Worm (Caenorhabditis elegans) whole organism, L4 larva: ENCODE data around the gene mrps-17.

Source experiments
- F10B5.3 ChIP-seq: sonication (generic microtip); optimal IDR thresholded peaks from 2 replicates; lab custom pipeline; 2016; ENCODE audit warnings: mild to moderate bottlenecking, missing genetic modification characterization, missing compliant biosample characterization
- F44E2.7 ChIP-seq: fragments of 200-800 bp; sonication (Bioruptor generic); IDR thresholded peaks from 2 replicates; pipeline ENCODE4 v2.1.2; 2022; ENCODE audit warnings: missing genetic modification characterization, missing compliant biosample characterization
- F49E8.2 ChIP-seq: sonication (generic microtip); optimal IDR thresholded peaks from 2 replicates; lab custom pipeline; 2016; ENCODE audit warnings: missing compliant biosample characterization, mild to moderate bottlenecking, missing genetic modification characterization, borderline replicate concordance
- T26A8.4 ChIP-seq: fragments of 200-800 bp; sonication (Bioruptor generic); IDR thresholded peaks from 2 replicates; pipeline ENCODE4 v1.3.6; 2022; ENCODE audit warnings: missing genetic modification characterization, missing compliant biosample characterization
- Y105C5A.15 ChIP-seq: fragments of 200-800 bp; sonication (Bioruptor generic); IDR thresholded peaks from 2 replicates; pipeline ENCODE4 v1.3.6; 2022; ENCODE audit warnings: missing genetic modification characterization, missing compliant biosample characterization
- Y5F2A.4 ChIP-seq: fragments of 200-800 bp; sonication (Bioruptor generic); optimal IDR thresholded peaks from 2 replicates; lab custom pipeline; 2018; ENCODE audit warnings: mild to moderate bottlenecking, missing genetic modification characterization, missing compliant biosample characterization
- Y75B8A.6 ChIP-seq: fragments of 200-800 bp; sonication (Bioruptor generic); IDR thresholded peaks from 2 replicates; pipeline ENCODE4 v1.3.6; 2022; ENCODE audit warnings: missing genetic modification reagents, missing genetic modification characterization, missing compliant biosample characterization
- aha-1 ChIP-seq: fragments of 150-350 bp; peaks from one replicate; lab custom pipeline; 2014; ENCODE audit warnings: missing biosample characterization, missing genetic modification characterization
- aly-2 ChIP-seq: sonication (generic microtip); optimal IDR thresholded peaks from 2 replicates; lab custom pipeline; 2018; ENCODE audit warnings: missing biosample characterization, missing genetic modification characterization
- ama-1 ChIP-seq: fragments of 150-350 bp; optimal IDR thresholded peaks from 2 replicates; lab custom pipeline; 2014; ENCODE audit warnings: inconsistent platforms, mixed read lengths
- ceh-32 ChIP-seq: sonication (generic microtip); optimal IDR thresholded peaks from 2 replicates; lab custom pipeline; 2016; ENCODE audit warnings: mild to moderate bottlenecking, missing genetic modification characterization, missing compliant biosample characterization; ENCODE audit not compliant: poor library complexity
- ceh-44 ChIP-seq: fragments of 200-800 bp; sonication (Bioruptor generic); IDR thresholded peaks from 2 replicates; pipeline ENCODE4 v1.3.6; 2022; ENCODE audit warnings: missing genetic modification reagents, missing genetic modification characterization, missing compliant biosample characterization
- ceh-62 ChIP-seq: sonication (generic microtip); optimal IDR thresholded peaks from 2 replicates; lab custom pipeline; 2017; ENCODE audit warnings: missing biosample characterization, missing genetic modification characterization
- cey-2 ChIP-seq: sonication (generic microtip); optimal IDR thresholded peaks from 3 replicates; lab custom pipeline; 2017; ENCODE audit warnings: missing genetic modification characterization, mild to moderate bottlenecking, missing compliant biosample characterization, antibody characterized with exemption, borderline replicate concordance; ENCODE audit not compliant: insufficient read depth
- daf-12 ChIP-seq: fragments of 150-350 bp; optimal IDR thresholded peaks from 2 replicates; lab custom pipeline; 2014; ENCODE audit warnings: missing biosample characterization, missing genetic modification reagents, missing genetic modification characterization
- dmd-6 ChIP-seq: fragments of 200-800 bp; sonication (Bioruptor generic); IDR thresholded peaks from 2 replicates; pipeline ENCODE4 v1.3.6; 2022; ENCODE audit warnings: missing genetic modification reagents, missing genetic modification characterization, missing compliant biosample characterization
- dmd-8 ChIP-seq: fragments of 200-800 bp; sonication (Bioruptor generic); IDR thresholded peaks from 2 replicates; pipeline ENCODE4 v1.3.6; 2022; ENCODE audit warnings: missing genetic modification characterization, missing compliant biosample characterization
- duxl-1 ChIP-seq: sonication (generic microtip); optimal IDR thresholded peaks from 2 replicates; lab custom pipeline; 2016; ENCODE audit warnings: mild to moderate bottlenecking, missing genetic modification characterization, moderate library complexity, missing compliant biosample characterization; ENCODE audit not compliant: poor library complexity
- dve-1 ChIP-seq: sonication (generic microtip); optimal IDR thresholded peaks from 2 replicates; lab custom pipeline; 2017; ENCODE audit warnings: antibody characterized with exemption, mild to moderate bottlenecking, missing genetic modification characterization, missing compliant biosample characterization; ENCODE audit not compliant: insufficient read depth
- egl-27 ChIP-seq: sonication (generic microtip); optimal IDR thresholded peaks from 3 replicates; lab custom pipeline; 2017; ENCODE audit warnings: missing biosample characterization, missing genetic modification reagents, missing genetic modification characterization
- egl-43 ChIP-seq: fragments of 200-800 bp; sonication (Bioruptor generic); IDR thresholded peaks from 2 replicates; pipeline ENCODE4 v1.3.6; 2022; ENCODE audit warnings: missing genetic modification reagents, missing genetic modification characterization, missing compliant biosample characterization
- hlh-11 ChIP-seq: fragments of 200-800 bp; sonication (Bioruptor generic); optimal IDR thresholded peaks from 2 replicates; lab custom pipeline; 2018; ENCODE audit warnings: mild to moderate bottlenecking, missing genetic modification characterization, missing compliant biosample characterization
- hmg-1.1 ChIP-seq: fragments of 200-800 bp; sonication (Bioruptor generic); IDR thresholded peaks from 2 replicates; pipeline ENCODE4 v1.3.6; 2022; ENCODE audit warnings: missing genetic modification reagents, missing genetic modification characterization, missing compliant biosample characterization
- lin-13 ChIP-seq: fragments of 150-350 bp; optimal IDR thresholded peaks from 2 replicates; lab custom pipeline; 2014; ENCODE audit warnings: missing biosample characterization, missing genetic modification reagents, missing genetic modification characterization
- lin-15B ChIP-seq: fragments of 150-350 bp; sonication (generic microtip); optimal IDR thresholded peaks from 3 replicates; lab custom pipeline; 2014; ENCODE audit warnings: missing biosample characterization, missing genetic modification characterization
- lin-38 ChIP-seq: fragments of 200-800 bp; sonication (Bioruptor generic); IDR thresholded peaks from 2 replicates; pipeline ENCODE4 v1.3.6; 2022; ENCODE audit warnings: missing genetic modification reagents, missing genetic modification characterization, missing compliant biosample characterization
- lir-3 ChIP-seq: sonication (generic microtip); optimal IDR thresholded peaks from 2 replicates; lab custom pipeline; 2016; ENCODE audit warnings: mild to moderate bottlenecking, missing genetic modification characterization, missing compliant biosample characterization
- mdt-29 ChIP-seq: fragments of 200-800 bp; sonication (Bioruptor generic); IDR thresholded peaks from 2 replicates; pipeline ENCODE4 v1.3.6; 2022; ENCODE audit warnings: missing genetic modification reagents, missing genetic modification characterization, missing compliant biosample characterization
- mes-2 ChIP-seq: sonication (generic microtip); optimal IDR thresholded peaks from 2 replicates; lab custom pipeline; 2016; ENCODE audit warnings: missing genotype, mild to moderate bottlenecking, missing genetic modification characterization, missing compliant biosample characterization; ENCODE audit not compliant: poor library complexity, severe bottlenecking
- mxl-2 ChIP-seq: fragments of 200-800 bp; sonication (Bioruptor generic); conservative IDR thresholded peaks from 2 replicates; pipeline ENCODE4 v1.3.6; 2022; ENCODE audit warnings: missing genetic modification reagents, missing genetic modification characterization, missing compliant biosample characterization
- nhr-10 ChIP-seq: fragments of 150-350 bp; optimal IDR thresholded peaks from 2 replicates; lab custom pipeline; 2014; ENCODE audit warnings: missing biosample characterization, missing genetic modification characterization
- nhr-25 ChIP-seq: sonication (generic microtip); optimal IDR thresholded peaks from 2 replicates; lab custom pipeline; 2017; ENCODE audit warnings: missing genetic modification characterization, mild to moderate bottlenecking, missing compliant biosample characterization, antibody characterized with exemption, moderate library complexity, borderline replicate concordance; ENCODE audit not compliant: insufficient read depth
- nhr-42 ChIP-seq: fragments of 200-800 bp; sonication (Bioruptor generic); IDR thresholded peaks from 2 replicates; pipeline ENCODE4 v1.3.6; 2022; ENCODE audit warnings: missing genetic modification characterization, missing compliant biosample characterization
- nhr-76 ChIP-seq: fragments of 150-350 bp; optimal IDR thresholded peaks from 2 replicates; lab custom pipeline; 2014; ENCODE audit warnings: missing biosample characterization, missing genetic modification characterization
- pqm-1 ChIP-seq: sonication (generic microtip); optimal IDR thresholded peaks from 2 replicates; lab custom pipeline; 2017; ENCODE audit warnings: missing biosample characterization, missing genetic modification characterization
- set-16 ChIP-seq: fragments of 200-800 bp; sonication (Bioruptor generic); IDR thresholded peaks from 2 replicates; pipeline ENCODE4 v1.3.6; 2022; ENCODE audit warnings: missing genetic modification reagents, missing genetic modification characterization, missing compliant biosample characterization
- snpc-4 ChIP-seq: fragments of 150-350 bp; optimal IDR thresholded peaks from 2 replicates; lab custom pipeline; 2014; ENCODE audit warnings: missing biosample characterization, missing genetic modification characterization
- spr-1 ChIP-seq: sonication (generic microtip); optimal IDR thresholded peaks from 2 replicates; lab custom pipeline; 2016; ENCODE audit warnings: mild to moderate bottlenecking, missing genetic modification characterization, missing compliant biosample characterization
- tra-1 ChIP-seq: fragments of 200-800 bp; sonication (Bioruptor generic); IDR thresholded peaks from 2 replicates; pipeline ENCODE4 v1.3.6; 2022; ENCODE audit warnings: missing genetic modification reagents, missing genetic modification characterization, missing compliant biosample characterization
- unc-39 ChIP-seq: sonication (generic microtip); optimal IDR thresholded peaks from 2 replicates; lab custom pipeline; 2017; ENCODE audit warnings: missing biosample characterization, missing genetic modification characterization
- unc-62 ChIP-seq, 3 experiments: fragments of 150-350 bp in 1 of 3; sonication (generic microtip); optimal IDR thresholded peaks in 2 of 3; peaks in 1 of 3; 1 replicate in 1 of 3; 2 replicates in 2 of 3; lab custom pipeline; 2014 to 2017; ENCODE audit warnings: missing biosample characterization in 3 of 3, missing genetic modification characterization in 3 of 3, missing genetic modification reagents in 3 of 3, missing genotype in 1 of 3
- zfp-3 ChIP-seq: fragments of 200-800 bp; sonication (Bioruptor generic); conservative IDR thresholded peaks from 2 replicates; pipeline ENCODE4 v1.3.6; 2022; ENCODE audit warnings: missing genetic modification reagents, missing genetic modification characterization, missing compliant biosample characterization
- zip-2 ChIP-seq: fragments of 150-350 bp; optimal IDR thresholded peaks from 2 replicates; lab custom pipeline; 2014; ENCODE audit warnings: missing biosample characterization, missing genetic modification characterization
- ztf-7 ChIP-seq: fragments of 150-350 bp; optimal IDR thresholded peaks from 2 replicates; lab custom pipeline; 2014; ENCODE audit warnings: missing biosample characterization, missing genetic modification characterization

The mrps-17 gene

DNA sequence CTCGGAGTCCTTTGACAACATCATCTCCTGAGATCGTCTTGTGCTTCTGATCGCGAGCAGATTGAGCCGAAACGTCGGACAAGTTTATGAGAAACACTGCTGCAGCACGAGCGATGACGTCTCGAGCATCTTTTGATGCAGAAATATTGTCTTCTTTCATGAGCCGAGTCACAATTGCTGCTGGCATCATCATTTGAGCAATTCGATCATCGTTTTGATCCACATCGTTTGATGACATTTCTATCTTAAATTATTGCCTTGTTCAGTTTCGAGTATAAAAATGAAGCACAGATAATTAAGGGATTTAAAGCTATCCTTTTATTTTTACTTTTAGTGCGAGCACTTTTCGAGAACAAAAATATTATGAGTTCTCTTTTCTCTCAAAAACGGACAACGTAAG, 31.0 kb upstream of the mrps-17 start, which contains the start of gene T26A5.8 (continued):
- TF ChIP-seq nhr-42 (GFP tag; lab: Robert Waterston, UW): no peak
- peak; percentile 20 for TF ChIP-seq spr-1 (tag; lab: Kevin White, UChicago)
- TF ChIP-seq ama-1 (lab: Kevin White, UChicago): peak; percentile 93
- TF ChIP-seq duxl-1 (tag; lab: Kevin White, UChicago): peak; percentile 60
- TF ChIP-seq Y5F2A.4 (GFP tag; lab: Kevin White, UChicago): peak; percentile 14
- 0 out of 2 replicates have a peak, but pooled peaks have one; percentile 26 for TF ChIP-seq dmd-8 (GFP tag; lab: Robert Waterston, UW)
- peak; percentile 19 for TF ChIP-seq mes-2 (tag; lab: Kevin White, UChicago)
- TF ChIP-seq dmd-6 (GFP tag; lab: Robert Waterston, UW): 0 out of 2 replicates have a peak, but pooled peaks have one; percentile 18
- TF ChIP-seq ceh-44 (GFP tag; lab: Robert Waterston, UW): no peak
- 0 out of 2 replicates have a peak, but pooled peaks have one; percentile 2 for TF ChIP-seq F44E2.7 (GFP tag; lab: Robert Waterston, UW)
- TF ChIP-seq zfp-3 (GFP tag; lab: Robert Waterston, UW): peak; percentile 43; the same call in 1 of the 2 replicates
- TF ChIP-seq egl-43 (GFP tag; lab: Robert Waterston, UW): no peak
- no peak for TF ChIP-seq lin-15B (tag; lab: Kevin White, UChicago)
- no peak for TF ChIP-seq dve-1
- TF ChIP-seq Y105C5A.15 (GFP tag; lab: Robert Waterston, UW): no peak
- TF ChIP-seq unc-62 (GFP tag; optimal IDR thresholded peaks at IDR 0.05 in 1 of 2; lab: Kevin White, UChicago): peak in 1 of 2 experiments; percentile 33
- no peak for TF ChIP-seq unc-62 (tag; optimal IDR thresholded peaks at IDR 0.05; lab: Kevin White, UChicago)
- peak; percentile 57 for TF ChIP-seq T26A8.4
- TF ChIP-seq mdt-29 (GFP tag; lab: Robert Waterston, UW): no peak
- TF ChIP-seq lin-38: peak; percentile 60
- TF ChIP-seq pqm-1: no peak
- TF ChIP-seq aha-1 (tag; lab: Kevin White, UChicago): peak; percentile 95

DNA sequence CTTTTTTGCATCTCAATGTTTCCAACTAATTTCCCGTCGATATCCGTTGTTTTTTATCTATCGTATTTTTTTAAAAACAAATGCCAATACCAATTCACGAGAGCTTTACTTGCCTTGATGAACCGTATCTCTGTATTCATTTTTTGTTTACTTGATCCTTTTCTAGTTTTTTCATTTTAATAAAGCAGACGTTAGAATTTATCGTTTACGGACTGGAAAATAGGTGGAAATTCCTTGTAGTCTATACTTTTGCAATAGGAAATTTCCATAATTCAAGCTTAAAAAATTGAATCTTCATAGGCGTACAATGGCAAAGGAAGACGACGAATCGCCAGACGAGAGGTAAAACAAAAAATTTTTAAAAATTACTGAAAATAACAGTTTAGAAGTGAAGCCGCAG, 28.2 kb upstream of the mrps-17 start, which contains the start of gene algn-1:
Gene algn-1, plus strand, starts transcription at position 301 of the 400 bp plus-strand sequence.
- peak; percentile 49 for TF ChIP-seq aha-1 (tag; lab: Kevin White, UChicago)
- TF ChIP-seq Y105C5A.15 (GFP tag; lab: Robert Waterston, UW): 0 out of 2 replicates have a peak, but pooled peaks have one; percentile 18
- TF ChIP-seq ztf-7 (tag; lab: Kevin White, UChicago): no peak
- TF ChIP-seq, all 104 proteins: peak for 2

DNA sequence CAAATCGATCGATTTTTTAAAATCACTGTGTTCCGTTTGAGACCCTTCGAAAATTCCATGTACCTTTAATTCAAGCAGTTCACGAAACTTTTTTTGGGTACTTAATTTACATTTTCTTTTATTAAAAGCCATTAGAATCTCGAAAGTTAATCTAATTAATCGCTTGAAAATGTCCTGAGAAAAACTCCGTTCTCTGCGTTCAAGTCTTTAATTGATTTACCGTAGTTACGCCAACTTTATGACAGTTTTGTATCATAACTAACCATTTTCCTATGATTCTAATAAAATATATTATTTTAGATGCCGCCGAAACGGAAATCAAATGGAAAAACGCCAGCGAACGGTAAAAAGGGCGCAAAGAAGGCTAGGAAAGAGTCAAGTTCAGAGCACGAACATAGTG, 22.6 kb upstream of the mrps-17 start, which contains the start of gene jhdm-1:
Gene jhdm-1, plus strand, starts transcription at position 301 of the 400 bp plus-strand sequence.
- no peak for TF ChIP-seq mxl-2 (GFP tag; lab: Robert Waterston, UW)
- TF ChIP-seq hmg-1.1: no peak
- no peak for TF ChIP-seq lin-13 (GFP tag; lab: Kevin White, UChicago)
- TF ChIP-seq egl-27: no peak
- no peak for TF ChIP-seq set-16 (GFP tag; lab: Robert Waterston, UW)
- no peak for TF ChIP-seq unc-39 (tag; lab: Kevin White, UChicago)
- no peak for TF ChIP-seq ceh-32 (tag; lab: Kevin White, UChicago)
- TF ChIP-seq tra-1: no peak

DNA sequence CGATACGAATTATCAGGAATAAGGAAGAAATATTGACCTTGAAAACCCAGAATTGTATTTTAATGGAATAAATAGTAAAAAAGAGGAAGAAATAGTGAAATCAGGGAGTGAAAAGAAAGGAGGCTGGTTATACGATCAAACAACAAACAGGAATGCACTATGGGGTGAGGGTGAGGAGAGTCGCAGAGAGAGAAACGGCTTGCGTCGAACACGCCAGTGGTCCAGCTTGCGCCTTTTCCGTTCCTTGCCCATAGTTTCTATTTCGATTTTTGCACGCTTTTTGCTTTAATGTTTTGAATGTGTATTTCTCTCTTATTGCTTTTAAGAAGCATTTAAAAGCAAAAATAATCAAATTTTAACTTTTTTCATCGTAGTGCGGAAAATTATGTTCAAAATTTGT, 22.1 kb upstream of the mrps-17 start:
- TF ChIP-seq mdt-29 (GFP tag; lab: Robert Waterston, UW) (no peak), unc-39 (tag; lab: Kevin White, UChicago) (no peak), zfp-3 (GFP tag; lab: Robert Waterston, UW) (no peak), hlh-11 (tag; lab: Kevin White, UChicago) (peak; percentile 82), nhr-25 (tag; lab: Kevin White, UChicago) (peak; percentile 60), ceh-62 (tag; lab: Kevin White, UChicago) (no peak), lir-3 (no peak), F10B5.3 (tag; lab: Kevin White, UChicago) (no peak), snpc-4 (tag; lab: Kevin White, UChicago) (no peak), nhr-76 (tag; lab: Kevin White, UChicago) (no peak), daf-12 (tag; lab: Kevin White, UChicago) (no peak), zip-2 (tag; lab: Kevin White, UChicago) (peak; percentile 39), F49E8.2 (no peak), dmd-8 (GFP tag; lab: Robert Waterston, UW) (no peak), Y75B8A.6 (GFP tag; lab: Robert Waterston, UW) (no peak), Y5F2A.4 (GFP tag; lab: Kevin White, UChicago) (no peak), aly-2 (tag; lab: Kevin White, UChicago) (no peak), cey-2 (no peak), pqm-1 (peak; percentile 27), nhr-42 (GFP tag; lab: Robert Waterston, UW) (0 out of 2 replicates have a peak, but pooled peaks have one; percentile 11), nhr-10 (no peak), lin-38 (peak; percentile 83)
